Fruit fly (Drosophila melanogaster) whole organism, prepupa: ENCODE results near the gene CG5071.

Source experiments
- CG10669 ChIP-seq: fragments of 200-800 bp; sonication (Bioruptor generic); optimal IDR thresholded peaks from 3 replicates; lab custom pipeline; 2018; ENCODE audit warnings: missing biosample characterization, mild to moderate bottlenecking, missing genetic modification characterization, moderate library complexity
- CG11294 ChIP-seq: fragments of 200-800 bp; sonication (Bioruptor generic); IDR thresholded peaks from 2 replicates; pipeline ENCODE4 v1.3.6; 2022; ENCODE audit warnings: missing biosample characterization, missing genetic modification characterization
- CG11902 ChIP-seq: fragments of 200-800 bp; sonication (Bioruptor generic); optimal IDR thresholded peaks from 3 replicates; lab custom pipeline; 2016; ENCODE audit warnings: missing biosample characterization, missing genetic modification characterization
- CG3032 ChIP-seq: fragments of 200-800 bp; optimal IDR thresholded peaks from 2 replicates; lab custom pipeline; 2019; ENCODE audit warnings: missing biosample characterization, mild to moderate bottlenecking, missing genetic modification characterization, moderate library complexity
- CG31627 ChIP-seq: fragments of 200-800 bp; sonication (Bioruptor generic); optimal IDR thresholded peaks from 3 replicates; lab custom pipeline; 2016; ENCODE audit warnings: missing biosample characterization, missing genetic modification characterization
- CG4318 ChIP-seq: fragments of 200-800 bp; sonication (Bioruptor generic); optimal IDR thresholded peaks from 3 replicates; lab custom pipeline; 2017; ENCODE audit warnings: missing biosample characterization, mild to moderate bottlenecking, missing genetic modification characterization
- CG6276 ChIP-seq: fragments of 200-800 bp; sonication (Bioruptor generic); optimal IDR thresholded peaks from 2 replicates; lab custom pipeline; 2017; ENCODE audit warnings: missing biosample characterization, mild to moderate bottlenecking, missing genetic modification characterization
- CG6808 ChIP-seq: fragments of 200-800 bp; sonication (Bioruptor generic); optimal IDR thresholded peaks from 3 replicates; lab custom pipeline; 2017; ENCODE audit warnings: missing biosample characterization, missing genetic modification characterization, mild to moderate bottlenecking, moderate library complexity, missing genetic modification reagents
- CG6854 ChIP-seq: fragments of 200-800 bp; sonication (Bioruptor generic); optimal IDR thresholded peaks from 2 replicates; lab custom pipeline; 2017; ENCODE audit warnings: missing biosample characterization, mild to moderate bottlenecking, missing genetic modification characterization
- CG8119 ChIP-seq: fragments of 200-800 bp; sonication (Bioruptor generic); IDR thresholded peaks from 3 replicates; pipeline ENCODE4 v1.3.6; 2022; ENCODE audit warnings: missing biosample characterization, missing genetic modification characterization
- CG9139 ChIP-seq: fragments of 200-800 bp; sonication (Bioruptor generic); optimal IDR thresholded peaks from 3 replicates; lab custom pipeline; 2017; ENCODE audit warnings: missing biosample characterization, mild to moderate bottlenecking, missing genetic modification characterization
- Eip78C ChIP-seq: fragments of 200-800 bp; sonication (Bioruptor generic); peaks from one replicate; lab custom pipeline; 2016; ENCODE audit warnings: missing biosample characterization, missing genetic modification characterization
- Eip93F ChIP-seq: fragments of 200-800 bp; sonication (Bioruptor generic); optimal IDR thresholded peaks from 2 replicates; lab custom pipeline; 2016; ENCODE audit warnings: missing biosample characterization, mild to moderate bottlenecking, missing genetic modification characterization
- Ets96B ChIP-seq: fragments of 200-800 bp; optimal IDR thresholded peaks from 2 replicates; lab custom pipeline; 2019; ENCODE audit warnings: missing biosample characterization, mild to moderate bottlenecking, missing genetic modification characterization, moderate library complexity
- Hr4 ChIP-seq: fragments of 200-800 bp; sonication (Bioruptor generic); optimal IDR thresholded peaks from 3 replicates; lab custom pipeline; 2016; ENCODE audit warnings: missing biosample characterization, missing genetic modification characterization
- Met ChIP-seq: fragments of 200-800 bp; sonication (Bioruptor generic); optimal IDR thresholded peaks from 3 replicates; lab custom pipeline; 2016; ENCODE audit warnings: missing biosample characterization, missing genetic modification characterization
- OdsH ChIP-seq: fragments of 200-800 bp; sonication (Bioruptor generic); optimal IDR thresholded peaks from 3 replicates; lab custom pipeline; 2016; ENCODE audit warnings: missing biosample characterization, missing genetic modification characterization
- Sox102F ChIP-seq: fragments of 200-800 bp; sonication (Bioruptor generic); optimal IDR thresholded peaks from 2 replicates; lab custom pipeline; 2016; ENCODE audit warnings: missing biosample characterization, mild to moderate bottlenecking, missing genetic modification characterization
- Sox15 ChIP-seq: fragments of 200-800 bp; sonication (Bioruptor generic); optimal IDR thresholded peaks from 3 replicates; lab custom pipeline; 2016; ENCODE audit warnings: missing biosample characterization, missing genetic modification characterization
- cyc ChIP-seq: fragments of 200-800 bp; sonication (Bioruptor generic); optimal IDR thresholded peaks from 3 replicates; lab custom pipeline; 2016; ENCODE audit warnings: missing biosample characterization, missing genetic modification characterization
- dac ChIP-seq: fragments of 200-800 bp; sonication (Bioruptor generic); optimal IDR thresholded peaks from 2 replicates; lab custom pipeline; 2017; ENCODE audit warnings: missing biosample characterization, mild to moderate bottlenecking, missing genetic modification characterization
- dsx ChIP-seq: fragments of 200-800 bp; optimal IDR thresholded peaks from 3 replicates; lab custom pipeline; 2019; ENCODE audit warnings: missing biosample characterization, mild to moderate bottlenecking, missing genetic modification characterization, moderate library complexity; ENCODE audit not compliant: poor library complexity, severe bottlenecking
- eg ChIP-seq: fragments of 200-800 bp; sonication (Bioruptor generic); IDR thresholded peaks from 3 replicates; pipeline ENCODE4 v1.3.6; 2022; ENCODE audit warnings: missing biosample characterization, missing genetic modification characterization
- esn ChIP-seq: fragments of 200-800 bp; sonication (Bioruptor generic); optimal IDR thresholded peaks from 2 replicates; lab custom pipeline; 2016; ENCODE audit warnings: missing biosample characterization, mild to moderate bottlenecking, missing genetic modification characterization, moderate library complexity
- fd85E ChIP-seq: fragments of 200-800 bp; sonication (Bioruptor generic); optimal IDR thresholded peaks from 3 replicates; lab custom pipeline; 2016; ENCODE audit warnings: missing biosample characterization, missing genetic modification characterization
- net ChIP-seq: fragments of 200-800 bp; sonication (Bioruptor generic); optimal IDR thresholded peaks from 3 replicates; lab custom pipeline; 2016; ENCODE audit warnings: missing biosample characterization, missing genetic modification characterization
- pdm3 ChIP-seq: fragments of 200-800 bp; sonication (Bioruptor generic); optimal IDR thresholded peaks from 3 replicates; lab custom pipeline; 2016; ENCODE audit warnings: missing biosample characterization, missing genetic modification characterization
- salr ChIP-seq, 2 experiments: fragments of 200-800 bp; sonication (Bioruptor generic); optimal IDR thresholded peaks; 3 replicates each; lab custom pipeline; 2016 to 2018; ENCODE audit warnings: missing biosample characterization in 2 of 2, missing genetic modification characterization in 2 of 2, mild to moderate bottlenecking in 1 of 2
- spab ChIP-seq: fragments of 200-800 bp; sonication (Bioruptor generic); optimal IDR thresholded peaks from 2 replicates; lab custom pipeline; 2017; ENCODE audit warnings: missing biosample characterization, mild to moderate bottlenecking, missing genetic modification characterization, missing genetic modification reagents
- ss ChIP-seq, 2 experiments: fragments of 200-800 bp; sonication (Bioruptor generic); optimal IDR thresholded peaks; 2 replicates in 1 of 2; 3 replicates in 1 of 2; lab custom pipeline; 2017 to 2018; ENCODE audit warnings: mild to moderate bottlenecking in 2 of 2, missing biosample characterization in 2 of 2, missing genetic modification characterization in 2 of 2, moderate library complexity in 1 of 2
- svp ChIP-seq: fragments of 200-800 bp; sonication (Bioruptor generic); peaks from one replicate; lab custom pipeline; 2016; ENCODE audit warnings: missing biosample characterization, missing genetic modification characterization

Gene CG5071

DNA sequence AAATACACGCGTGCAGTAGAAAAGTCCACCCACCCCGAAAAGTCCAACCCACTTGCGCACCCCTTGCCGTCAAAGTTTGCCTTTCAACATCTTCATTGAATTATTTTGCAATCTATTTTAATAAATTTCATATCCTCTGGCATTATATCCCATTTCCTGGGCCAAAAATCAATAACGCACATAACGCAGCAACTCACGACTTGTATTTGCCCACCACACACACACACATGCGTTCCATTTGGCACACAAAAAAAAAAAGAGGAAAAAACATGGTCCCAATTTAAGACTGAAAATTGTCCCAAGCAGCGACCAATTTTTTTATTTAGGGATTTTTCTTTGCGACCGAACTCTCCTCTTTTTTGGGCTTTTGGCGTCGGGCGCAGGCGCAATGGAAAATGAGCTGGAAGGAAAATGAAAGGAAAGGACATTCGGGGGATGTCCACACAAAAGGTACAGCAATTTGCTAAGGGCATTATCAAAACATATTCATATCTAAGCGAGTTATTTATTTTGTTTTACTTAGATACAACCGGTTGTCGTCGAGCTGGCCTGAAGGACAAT is 27.3 kb upstream of the CG5071 start:
- TF ChIP-seq Eip78C (GFP tag; lab: Kevin White, UChicago) (peak; percentile 20), CG11902 (GFP tag; lab: Kevin White, UChicago) (no peak)

- no peak for TF ChIP-seq net (GFP tag; lab: Kevin White, UChicago)
- TF ChIP-seq svp (GFP tag; lab: Kevin White, UChicago) = peak; percentile 31
These were observed 26.7 kb upstream of the CG5071 start for dm6 chr3R:25591500-25591899.

DNA sequence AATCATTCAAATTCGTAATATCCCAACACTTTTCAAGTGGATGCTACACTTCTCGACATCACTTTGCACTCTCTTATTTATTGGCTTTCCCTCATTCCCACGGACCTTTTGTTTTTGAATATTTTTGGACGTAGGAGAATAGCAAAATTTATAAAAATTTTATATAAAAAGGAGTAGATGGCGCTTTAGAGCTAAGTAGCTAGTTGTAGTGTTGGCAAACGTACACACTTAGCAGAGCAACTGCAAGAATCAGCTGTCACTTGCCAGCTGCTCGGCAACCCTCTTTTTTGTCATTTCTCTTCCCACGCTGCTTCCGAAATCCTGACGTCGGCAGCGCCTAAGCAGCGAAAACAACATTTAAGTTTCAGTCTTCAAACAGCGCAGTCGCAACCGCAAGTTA is 24.1 kb upstream of the CG5071 start:
- no peak for TF ChIP-seq CG31627 (GFP tag; lab: Kevin White, UChicago)
- no peak for TF ChIP-seq CG6276 (GFP tag; lab: Kevin White, UChicago)
- TF ChIP-seq cyc (GFP tag; lab: Kevin White, UChicago) = no peak
- TF ChIP-seq salr (GFP tag; optimal IDR thresholded peaks at IDR 0.05; lab: Kevin White, UChicago) = no peak
- peak; percentile 5 for TF ChIP-seq Eip78C (GFP tag; lab: Kevin White, UChicago)
- no peak for TF ChIP-seq dac (GFP tag; lab: Kevin White, UChicago)
- no peak for TF ChIP-seq CG11294 (GFP tag; lab: Robert Waterston, UW)

DNA sequence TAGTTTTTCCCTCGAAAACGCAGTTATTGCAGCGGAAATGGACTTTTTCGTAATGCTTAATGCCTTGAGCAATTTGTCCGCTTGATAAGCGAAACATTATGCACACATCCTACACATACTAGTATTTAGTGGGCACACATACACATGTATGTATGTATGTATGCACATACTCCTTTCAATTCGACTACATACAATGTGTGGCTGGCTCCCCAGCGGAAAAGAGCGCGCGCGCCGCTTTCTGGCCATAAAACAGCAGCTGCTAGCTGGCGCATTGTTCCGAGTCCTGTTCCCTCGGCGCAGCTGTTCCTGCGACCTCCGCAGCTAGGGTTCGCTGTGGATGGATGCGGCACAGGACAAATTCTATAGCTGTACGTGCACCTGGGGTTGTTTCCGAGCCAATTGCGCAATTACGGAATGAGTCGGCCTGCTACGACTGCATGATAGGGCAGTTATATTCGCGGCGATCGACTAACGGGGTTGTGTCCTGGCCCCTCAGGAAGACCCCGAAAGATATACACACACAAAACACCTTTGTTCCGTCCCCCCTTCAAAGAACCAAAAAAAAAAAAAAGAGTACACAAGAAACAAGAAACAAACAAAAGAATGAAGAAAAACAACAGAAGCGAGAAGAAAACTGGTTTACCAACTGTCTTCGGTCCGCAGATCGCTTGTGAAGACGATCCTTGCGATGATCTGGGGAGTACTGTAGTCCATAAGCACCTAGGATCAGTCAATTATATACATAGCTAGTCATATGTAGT is 21.8 kb upstream of the CG5071 start:
- TF ChIP-seq Sox15 (GFP tag; lab: Kevin White, UChicago) (no peak), Sox102F (GFP tag; lab: Kevin White, UChicago) (no peak), CG8119 (GFP tag; lab: Robert Waterston, UW) (no peak), CG6808 (peak; percentile 68), CG9139 (GFP tag; lab: Kevin White, UChicago) (peak; percentile 60), CG11294 (GFP tag; lab: Robert Waterston, UW) (no peak), spab (peak; percentile 48), ss (GFP tag; optimal IDR thresholded peaks at IDR 0.05; lab: Kevin White, UChicago) (peak; percentile 59 to 76), CG3032 (no peak), dsx (GFP tag; lab: Kevin White, UChicago) (peak; percentile 83), CG10669 (GFP tag; lab: Kevin White, UChicago) (no peak), svp (GFP tag; lab: Kevin White, UChicago) (no peak)

DNA sequence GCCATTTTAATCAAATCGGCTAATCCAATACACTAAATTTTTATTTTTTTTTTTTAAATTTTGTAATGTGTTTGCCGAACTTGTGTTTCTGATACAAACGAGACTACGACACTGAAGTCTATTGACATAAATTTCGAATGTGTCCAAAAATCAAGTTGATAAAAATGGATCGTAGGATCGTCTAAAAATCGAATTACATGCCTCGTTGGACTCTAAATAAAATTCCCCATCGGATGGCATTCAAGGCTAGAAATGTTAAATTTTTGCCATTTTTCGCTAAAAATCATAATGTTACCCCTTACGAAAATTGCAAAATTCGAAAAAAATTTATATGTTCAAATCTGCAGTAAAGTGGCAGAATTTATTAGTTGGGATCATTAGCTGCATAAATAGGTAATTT is 9.2 kb upstream of the CG5071 start, which contains the start of gene ymp:
ymp (minus strand) TSS at position 101 of the 400 bp plus-strand sequence.
- no peak for TF ChIP-seq pdm3 (GFP tag; lab: Kevin White, UChicago)
- TF ChIP-seq CG11902 (GFP tag; lab: Kevin White, UChicago) = no peak
- TF ChIP-seq CG6854 (GFP tag; lab: Kevin White, UChicago) = no peak
- TF ChIP-seq CG8119 (GFP tag; lab: Robert Waterston, UW) = no peak
- TF ChIP-seq, all 60 proteins: peak for 0

DNA sequence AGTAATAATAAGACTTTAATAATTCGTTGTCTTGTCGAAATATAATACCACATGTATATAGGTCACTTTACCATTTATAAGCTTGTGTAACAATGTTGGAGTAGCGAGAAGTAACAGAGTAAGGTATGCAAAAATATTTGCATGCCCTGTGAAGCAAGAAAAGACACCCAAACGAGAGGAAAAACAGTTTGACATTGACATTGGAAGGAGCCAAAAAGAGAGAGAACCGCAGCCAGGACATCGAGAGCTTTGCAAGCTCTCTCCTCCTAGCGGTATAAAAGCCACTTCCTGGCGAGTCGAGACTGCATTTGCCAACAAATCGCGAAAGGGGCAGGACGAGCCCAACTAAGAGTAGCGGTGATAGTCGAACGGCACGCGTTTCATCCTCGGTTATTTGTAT is 4.8 kb upstream of the CG5071 start, which contains the start of gene CG5079:
CG5079 (plus strand) TSS at position 301 of the 400 bp plus-strand sequence.
- TF ChIP-seq Eip78C (GFP tag; lab: Kevin White, UChicago) (no peak), esn (GFP tag; lab: Kevin White, UChicago) (no peak), Eip93F (GFP tag; lab: Kevin White, UChicago) (no peak), fd85E (GFP tag; lab: Kevin White, UChicago) (no peak), net (GFP tag; lab: Kevin White, UChicago) (no peak), Ets96B (tag; lab: Kevin White, UChicago) (no peak), Met (GFP tag; lab: Kevin White, UChicago) (no peak), CG4318 (GFP tag; lab: Kevin White, UChicago) (no peak), Hr4 (GFP tag; lab: Kevin White, UChicago) (no peak), ss (GFP tag; optimal IDR thresholded peaks at IDR 0.05; lab: Kevin White, UChicago) (no peak), OdsH (no peak), eg (no peak)
